Worm (Caenorhabditis elegans) whole organism, L2 larva: Measurements from ENCODE around the gene F54E2.2.

Source experiments
- C34F6.9 ChIP-seq: fragments of 150-350 bp; optimal IDR thresholded peaks from 2 replicates; lab custom pipeline; 2014; ENCODE audit warnings: missing biosample characterization, missing genetic modification characterization
- F13H6.1 ChIP-seq: sonication (generic microtip); optimal IDR thresholded peaks from 2 replicates; lab custom pipeline; 2016; ENCODE audit warnings: missing genetic modification characterization, missing compliant biosample characterization
- R02D3.7 ChIP-seq: fragments of 150-350 bp; optimal IDR thresholded peaks from 2 replicates; lab custom pipeline; 2014; ENCODE audit warnings: missing biosample characterization, missing genetic modification characterization
- ZK546.5 ChIP-seq: sonication (generic microtip); optimal IDR thresholded peaks from 2 replicates; lab custom pipeline; 2017; ENCODE audit warnings: missing biosample characterization, missing genetic modification characterization
- alr-1 ChIP-seq: fragments of 150-350 bp; optimal IDR thresholded peaks from 2 replicates; lab custom pipeline; 2014; ENCODE audit warnings: missing biosample characterization, missing genetic modification characterization
- aly-2 ChIP-seq: fragments of 150-350 bp; optimal IDR thresholded peaks from 2 replicates; lab custom pipeline; 2014; ENCODE audit warnings: missing biosample characterization, missing genetic modification characterization
- ama-1 ChIP-seq: fragments of 150-350 bp; optimal IDR thresholded peaks from 2 replicates; lab custom pipeline; 2018; ENCODE audit warnings: inconsistent platforms
- ceh-82 ChIP-seq: fragments of 150-350 bp; optimal IDR thresholded peaks from 2 replicates; lab custom pipeline; 2014; ENCODE audit warnings: missing biosample characterization, missing genetic modification characterization
- crh-2 ChIP-seq: sonication (generic microtip); optimal IDR thresholded peaks from 2 replicates; lab custom pipeline; 2017; ENCODE audit warnings: missing biosample characterization, missing genetic modification characterization
- dmd-4 ChIP-seq: sonication (generic microtip); optimal IDR thresholded peaks from 2 replicates; lab custom pipeline; 2017; ENCODE audit warnings: missing biosample characterization, missing genetic modification characterization
- elt-1 ChIP-seq: fragments of 150-350 bp; optimal IDR thresholded peaks from 2 replicates; lab custom pipeline; 2014; ENCODE audit warnings: missing biosample characterization, missing genetic modification characterization
- fos-1 ChIP-seq: fragments of 150-350 bp; optimal IDR thresholded peaks from 2 replicates; lab custom pipeline; 2014; ENCODE audit warnings: missing biosample characterization, missing genetic modification characterization
- gmeb-1 ChIP-seq: fragments of 150-350 bp; optimal IDR thresholded peaks from 2 replicates; lab custom pipeline; 2014; ENCODE audit warnings: missing biosample characterization, missing genetic modification characterization
- lin-11 ChIP-seq: fragments of 150-350 bp; sonication (generic microtip); optimal IDR thresholded peaks from 2 replicates; lab custom pipeline; 2014; ENCODE audit warnings: missing biosample characterization, missing genetic modification characterization, inconsistent platforms, mixed read lengths
- lin-13 ChIP-seq: fragments of 150-350 bp; optimal IDR thresholded peaks from 2 replicates; lab custom pipeline; 2014; ENCODE audit warnings: missing biosample characterization, missing genetic modification reagents, missing genetic modification characterization
- lsy-2 ChIP-seq, 2 experiments: fragments of 150-350 bp in 1 of 2; sonication (generic microtip) in 1 of 2; optimal IDR thresholded peaks; 2 replicates each; lab custom pipeline; 2014 to 2017; ENCODE audit warnings: missing biosample characterization in 2 of 2, missing genetic modification characterization in 2 of 2
- mdl-1 ChIP-seq, 2 experiments: fragments of 150-350 bp in 1 of 2; sonication (generic microtip) in 1 of 2; optimal IDR thresholded peaks; 2 replicates each; lab custom pipeline; 2017; ENCODE audit warnings: missing biosample characterization in 2 of 2, missing genetic modification characterization in 2 of 2
- nhr-10 ChIP-seq: sonication (generic microtip); optimal IDR thresholded peaks from 2 replicates; lab custom pipeline; 2017; ENCODE audit warnings: missing biosample characterization, missing genetic modification characterization
- nhr-11 ChIP-seq: fragments of 150-350 bp; optimal IDR thresholded peaks from 2 replicates; lab custom pipeline; 2014; ENCODE audit warnings: missing biosample characterization, missing genetic modification characterization
- nhr-12 ChIP-seq: fragments of 150-350 bp; optimal IDR thresholded peaks from 2 replicates; lab custom pipeline; 2014; ENCODE audit warnings: missing biosample characterization, missing genetic modification characterization
- nhr-129 ChIP-seq: fragments of 150-350 bp; optimal IDR thresholded peaks from 2 replicates; lab custom pipeline; 2014; ENCODE audit warnings: missing biosample characterization, missing genetic modification characterization
- nhr-21 ChIP-seq: fragments of 150-350 bp; optimal IDR thresholded peaks from 2 replicates; lab custom pipeline; 2014; ENCODE audit warnings: missing biosample characterization, missing genetic modification characterization
- nhr-23 ChIP-seq: fragments of 150-350 bp; optimal IDR thresholded peaks from 2 replicates; lab custom pipeline; 2014; ENCODE audit warnings: missing biosample characterization, missing genetic modification reagents, missing genetic modification characterization
- nhr-237 ChIP-seq: fragments of 150-350 bp; optimal IDR thresholded peaks from 2 replicates; lab custom pipeline; 2014; ENCODE audit warnings: missing biosample characterization, missing genetic modification characterization
- nhr-25 ChIP-seq: fragments of 150-350 bp; sonication (generic microtip); optimal IDR thresholded peaks from 3 replicates; lab custom pipeline; 2014; ENCODE audit warnings: missing biosample characterization, missing genetic modification characterization
- nhr-6 ChIP-seq: fragments of 150-350 bp; optimal IDR thresholded peaks from 2 replicates; lab custom pipeline; 2014; ENCODE audit warnings: missing biosample characterization, missing genetic modification characterization
- nhr-77 ChIP-seq: fragments of 150-350 bp; optimal IDR thresholded peaks from 2 replicates; lab custom pipeline; 2014; ENCODE audit warnings: missing biosample characterization, missing genetic modification characterization
- peb-1 ChIP-seq: fragments of 150-350 bp; optimal IDR thresholded peaks from 2 replicates; lab custom pipeline; 2014; ENCODE audit warnings: missing biosample characterization, missing genetic modification characterization
- sem-4 ChIP-seq: fragments of 150-350 bp; optimal IDR thresholded peaks from 2 replicates; lab custom pipeline; 2014; ENCODE audit warnings: missing biosample characterization, missing genetic modification reagents, missing genetic modification characterization
- skn-1 ChIP-seq: sonication (generic microtip); optimal IDR thresholded peaks from 2 replicates; lab custom pipeline; 2017; ENCODE audit warnings: missing biosample characterization, missing genetic modification characterization
- sma-3 ChIP-seq: sonication (generic microtip); optimal IDR thresholded peaks from 2 replicates; lab custom pipeline; 2016; ENCODE audit warnings: missing genetic modification reagents, missing genetic modification characterization, missing compliant biosample characterization
- sma-9 ChIP-seq, 2 experiments: fragments of 150-350 bp in 1 of 2; sonication (generic microtip) in 1 of 2; optimal IDR thresholded peaks; 2 replicates each; lab custom pipeline; 2014 to 2016; ENCODE audit warnings: missing genetic modification characterization in 2 of 2, mild to moderate bottlenecking in 1 of 2, missing biosample characterization in 1 of 2, missing compliant biosample characterization in 1 of 2, missing genetic modification reagents in 1 of 2, moderate library complexity in 1 of 2
- snpc-4 ChIP-seq: fragments of 150-350 bp; optimal IDR thresholded peaks from 2 replicates; lab custom pipeline; 2014; ENCODE audit warnings: missing biosample characterization, missing genetic modification characterization
- unc-55 ChIP-seq: fragments of 150-350 bp; sonication (generic microtip); optimal IDR thresholded peaks from 3 replicates; lab custom pipeline; 2014; ENCODE audit warnings: missing biosample characterization, missing genetic modification reagents, missing genetic modification characterization
- unc-62 ChIP-seq: fragments of 150-350 bp; optimal IDR thresholded peaks from 2 replicates; lab custom pipeline; 2014; ENCODE audit warnings: missing biosample characterization, missing genetic modification reagents, missing genetic modification characterization
- zag-1 ChIP-seq: fragments of 150-350 bp; optimal IDR thresholded peaks from 2 replicates; lab custom pipeline; 2014; ENCODE audit warnings: missing biosample characterization, missing genetic modification characterization
- ztf-1 ChIP-seq: fragments of 200-800 bp; sonication (Bioruptor generic); conservative IDR thresholded peaks from 2 replicates; pipeline ENCODE4 v1.3.6; 2022; ENCODE audit warnings: missing genetic modification characterization, missing compliant biosample characterization
- ztf-4 ChIP-seq: fragments of 150-350 bp; optimal IDR thresholded peaks from 2 replicates; lab custom pipeline; 2014; ENCODE audit warnings: missing biosample characterization, missing genetic modification characterization

F54E2.2 gene

DNA sequence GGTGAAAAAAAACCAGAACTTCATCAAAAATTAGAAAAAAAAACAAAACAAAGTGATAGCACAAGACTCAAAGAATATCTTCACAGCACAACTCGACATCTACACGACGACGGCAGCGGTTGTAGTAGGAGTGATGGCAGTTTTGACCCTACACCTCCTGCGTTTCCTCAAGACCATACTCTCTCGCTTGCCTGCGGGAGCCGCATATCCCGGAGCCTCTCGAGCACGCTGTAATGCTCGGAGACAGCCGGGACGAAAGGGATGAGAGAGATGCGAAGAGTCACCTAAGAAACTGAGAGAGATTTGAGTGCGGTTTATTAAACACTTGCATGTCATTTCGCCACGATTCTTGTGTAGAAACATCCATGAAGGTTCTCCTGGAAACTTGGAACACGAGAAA is 13.3 kb downstream of the F54E2.2 start:
- TF ChIP-seq aly-2, result no peak
- TF ChIP-seq ztf-4 (tag; lab: Kevin White, UChicago), result no peak
- no peak for TF ChIP-seq elt-1 (tag; lab: Kevin White, UChicago)
- peak; percentile 33 for TF ChIP-seq F13H6.1
- peak; percentile 31 for TF ChIP-seq nhr-129 (tag; lab: Kevin White, UChicago)

DNA sequence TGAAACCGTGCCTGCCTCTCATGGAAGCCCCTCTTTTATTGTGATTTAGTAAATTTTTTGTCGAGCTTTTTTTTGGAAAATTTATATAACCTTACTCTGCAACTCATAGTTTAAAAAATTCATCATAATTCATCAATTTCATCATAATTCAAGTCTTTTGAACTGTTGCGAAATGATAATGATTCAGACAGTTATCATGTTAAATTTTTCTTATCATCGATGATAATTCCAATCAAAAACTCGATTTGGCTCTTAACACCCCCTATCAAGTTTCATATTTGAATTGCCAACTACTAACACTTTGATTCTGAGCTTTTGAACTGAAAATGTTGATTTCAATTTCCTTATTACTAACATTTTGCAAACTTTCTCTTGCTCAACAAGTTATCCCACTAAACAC is 14.1 kb downstream of the F54E2.2 start, which contains the start of gene F54E2.1:
Gene F54E2.1, plus strand, starts transcription at position 235 of the 400 bp plus-strand sequence.
- TF ChIP-seq aly-2 (no peak), elt-1 (tag; lab: Kevin White, UChicago) (no peak), nhr-25 (tag; lab: Kevin White, UChicago) (no peak), crh-2 (tag; lab: Kevin White, UChicago) (peak; percentile 20), snpc-4 (no peak), skn-1 (no peak), fos-1 (tag; lab: Kevin White, UChicago) (peak; percentile 100), nhr-237 (tag; lab: Kevin White, UChicago) (no peak), gmeb-1 (tag; lab: Kevin White, UChicago) (peak; percentile 29), nhr-11 (tag; lab: Kevin White, UChicago) (no peak), nhr-10 (tag; lab: Kevin White, UChicago) (no peak), nhr-21 (tag; lab: Kevin White, UChicago) (no peak), ztf-1 (GFP tag; lab: Robert Waterston, UW) (no peak), sma-3 (GFP tag; lab: Kevin White, UChicago) (no peak), sem-4 (tag; lab: Kevin White, UChicago) (no peak), C34F6.9 (no peak), nhr-6 (tag; lab: Kevin White, UChicago) (no peak), mdl-1 (tag; optimal IDR thresholded peaks at IDR 0.05; lab: Kevin White, UChicago) (no peak), lin-13 (GFP tag; lab: Kevin White, UChicago) (no peak), peb-1 (no peak), ZK546.5 (tag; lab: Kevin White, UChicago) (no peak)

DNA sequence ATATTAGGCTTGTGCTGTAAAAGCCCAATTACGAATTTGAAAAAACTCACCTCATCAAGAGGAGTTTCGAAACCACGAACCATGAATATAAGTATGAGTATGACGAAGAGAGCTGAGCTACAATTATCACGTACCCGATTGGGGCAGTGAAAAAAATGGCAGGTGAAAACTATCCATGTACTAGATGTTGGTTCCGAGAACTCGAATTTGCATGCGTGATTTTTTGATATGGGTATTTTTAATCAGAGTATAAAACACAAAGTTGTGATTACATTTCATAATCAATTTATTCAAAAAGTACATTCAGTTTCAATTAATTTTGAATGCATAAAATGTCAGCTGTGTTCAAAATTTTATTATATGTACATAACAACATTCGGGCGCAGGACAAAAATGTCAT is 17.8 kb downstream of the F54E2.2 start, which contains the start of gene F54E2.9:
Gene F54E2.9, minus strand, starts transcription at position 132 of the 400 bp plus-strand sequence.
- TF ChIP-seq unc-55 (GFP tag; lab: Kevin White, UChicago) (no peak), sem-4 (tag; lab: Kevin White, UChicago) (no peak), F13H6.1 (no peak), unc-62 (no peak), dmd-4 (tag; lab: Kevin White, UChicago) (no peak), ama-1 (lab: Kevin White, UChicago) (no peak), fos-1 (tag; lab: Kevin White, UChicago) (no peak), alr-1 (tag; lab: Kevin White, UChicago) (no peak), nhr-10 (tag; lab: Kevin White, UChicago) (no peak)

DNA sequence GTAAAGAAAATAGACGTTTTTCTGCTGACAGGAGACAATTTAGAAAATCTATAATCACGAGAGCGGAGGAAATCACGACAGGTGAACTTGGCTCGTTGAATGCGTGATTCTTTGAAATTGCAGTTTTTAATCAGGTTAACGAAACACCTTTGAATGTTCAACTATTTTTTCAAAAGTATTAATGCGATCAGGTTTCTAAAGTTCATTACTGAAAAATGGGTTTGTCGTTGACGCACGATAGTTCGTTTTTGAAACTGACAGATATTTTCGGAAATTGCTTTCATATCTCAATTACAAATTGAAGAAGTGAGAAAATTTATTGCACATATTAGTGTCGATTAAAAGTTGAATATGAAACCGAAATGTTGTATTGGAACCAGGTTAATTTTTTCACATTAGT is 19.9 kb downstream of the F54E2.2 start, which contains the start of gene F54E2.5:
Gene F54E2.5, minus strand, starts transcription at position 101 of the 400 bp plus-strand sequence.
- TF ChIP-seq lin-11 (tag; lab: Kevin White, UChicago) (no peak), nhr-11 (tag; lab: Kevin White, UChicago) (no peak), ceh-82 (no peak), unc-62 (no peak), ama-1 (lab: Kevin White, UChicago) (no peak), nhr-77 (no peak), nhr-237 (tag; lab: Kevin White, UChicago) (no peak), gmeb-1 (tag; lab: Kevin White, UChicago) (no peak), nhr-23 (tag; lab: Kevin White, UChicago) (no peak), lsy-2 (tag; optimal IDR thresholded peaks at IDR 0.05; lab: Kevin White, UChicago) (no peak), R02D3.7 (tag; lab: Kevin White, UChicago) (no peak), nhr-12 (tag; lab: Kevin White, UChicago) (no peak), sma-9 (GFP tag; optimal IDR thresholded peaks at IDR 0.05; lab: Kevin White, UChicago) (no peak), sma-9 (tag; optimal IDR thresholded peaks at IDR 0.05; lab: Kevin White, UChicago) (no peak), zag-1 (tag; lab: Kevin White, UChicago) (no peak), ztf-1 (GFP tag; lab: Robert Waterston, UW) (no peak), nhr-25 (tag; lab: Kevin White, UChicago) (no peak)
